Worm (Caenorhabditis elegans) whole organism, L3 larva: Measurements from ENCODE around the gene glna-1.

Experiments
- egl-27 ChIP-seq: sonication (generic microtip); optimal IDR thresholded peaks from 4 replicates; lab custom pipeline; 2017; ENCODE audit warnings: missing biosample characterization, missing genetic modification reagents, missing genetic modification characterization
- nhr-77 ChIP-seq: fragments of 150-350 bp; optimal IDR thresholded peaks from 2 replicates; lab custom pipeline; 2014; ENCODE audit warnings: missing biosample characterization, missing genetic modification characterization
- unc-39 ChIP-seq: sonication (generic microtip); optimal IDR thresholded peaks from 4 replicates; lab custom pipeline; 2017; ENCODE audit warnings: missing biosample characterization, missing genetic modification characterization
- unc-62 ChIP-seq: fragments of 150-350 bp; sonication (generic microtip); optimal IDR thresholded peaks from 4 replicates; lab custom pipeline; 2014; ENCODE audit warnings: missing biosample characterization, missing genetic modification reagents, missing genetic modification characterization

ce11 chrII:14768804-14769203, 35.5 kb upstream of the glna-1 start:
- TF ChIP-seq unc-39 (no peak), egl-27 (tag; lab: Kevin White, UChicago) (no peak), unc-62 (GFP tag; lab: Kevin White, UChicago) (no peak), nhr-77 (tag; lab: Kevin White, UChicago) (no peak)
